Worm (Caenorhabditis elegans) whole organism, early embryonic: Measurements from ENCODE around the gene gck-4.

Experiments used
- B0310.2 ChIP-seq: sonication (generic microtip); optimal IDR thresholded peaks from 2 replicates; lab custom pipeline; 2016; ENCODE audit warnings: mild to moderate bottlenecking, missing genetic modification characterization, missing compliant biosample characterization
- F13C5.2 ChIP-seq: sonication (generic microtip); optimal IDR thresholded peaks from 2 replicates; lab custom pipeline; 2017; ENCODE audit warnings: mild to moderate bottlenecking, missing genetic modification characterization, inconsistent platforms, missing compliant biosample characterization
- aly-1 ChIP-seq: sonication (generic microtip); optimal IDR thresholded peaks from 2 replicates; lab custom pipeline; 2016; ENCODE audit warnings: missing genetic modification characterization, missing compliant biosample characterization
- ama-1 ChIP-seq: fragments of 150-350 bp; optimal IDR thresholded peaks from 2 replicates; lab custom pipeline; 2014
- ceh-13 ChIP-seq: fragments of 200-800 bp; sonication (Bioruptor generic); optimal IDR thresholded peaks from 2 replicates; lab custom pipeline; 2018; ENCODE audit warnings: mild to moderate bottlenecking, missing genetic modification characterization, missing compliant biosample characterization
- ceh-36 ChIP-seq: sonication (generic microtip); optimal IDR thresholded peaks from 2 replicates; lab custom pipeline; 2016; ENCODE audit warnings: missing genetic modification characterization, inconsistent platforms, missing compliant biosample characterization
- ets-7 ChIP-seq: sonication (generic microtip); optimal IDR thresholded peaks from 2 replicates; lab custom pipeline; 2016; ENCODE audit warnings: missing genotype, missing genetic modification characterization, missing compliant biosample characterization
- flt-1 ChIP-seq: fragments of 200-800 bp; sonication (Bioruptor generic); IDR thresholded peaks from 2 replicates; pipeline ENCODE4 v1.3.6; 2022; ENCODE audit warnings: missing genetic modification characterization, missing compliant biosample characterization
- hmbx-1 ChIP-seq: sonication (generic microtip); optimal IDR thresholded peaks from 2 replicates; lab custom pipeline; 2016; ENCODE audit warnings: mild to moderate bottlenecking, missing genetic modification characterization, missing compliant biosample characterization
- hmg-4 ChIP-seq: fragments of 200-800 bp; sonication (Bioruptor generic); optimal IDR thresholded peaks from 2 replicates; lab custom pipeline; 2018; ENCODE audit warnings: mild to moderate bottlenecking, missing genetic modification characterization, missing compliant biosample characterization
- hnd-1 ChIP-seq: sonication (generic microtip); optimal IDR thresholded peaks from 2 replicates; lab custom pipeline; 2016; ENCODE audit warnings: missing genetic modification characterization, missing compliant biosample characterization
- pes-1 ChIP-seq: fragments of 200-800 bp; sonication (Bioruptor generic); IDR thresholded peaks from 2 replicates; pipeline ENCODE4 v1.3.6; 2022; ENCODE audit warnings: missing genetic modification reagents, missing genetic modification characterization, missing compliant biosample characterization
- scrt-1 ChIP-seq: fragments of 200-800 bp; sonication (Bioruptor generic); IDR thresholded peaks from 2 replicates; pipeline ENCODE4 v1.3.6; 2022; ENCODE audit warnings: missing genetic modification characterization, missing compliant biosample characterization
- sea-1 ChIP-seq: fragments of 200-800 bp; sonication (Bioruptor generic); conservative IDR thresholded peaks from 2 replicates; pipeline ENCODE4 v1.3.6; 2022; ENCODE audit warnings: missing genetic modification characterization, missing compliant biosample characterization
- tbx-11 ChIP-seq: fragments of 200-800 bp; sonication (Bioruptor generic); IDR thresholded peaks from 2 replicates; pipeline ENCODE4 v1.3.6; 2022; ENCODE audit warnings: missing genetic modification characterization, missing compliant biosample characterization
- tbx-37 ChIP-seq: fragments of 200-800 bp; sonication (Bioruptor generic); conservative IDR thresholded peaks from 2 replicates; pipeline ENCODE4 v1.3.6; 2022; ENCODE audit warnings: missing genetic modification reagents, missing genetic modification characterization, missing compliant biosample characterization
- tra-4 ChIP-seq: sonication (generic microtip); optimal IDR thresholded peaks from 2 replicates; lab custom pipeline; 2017; ENCODE audit warnings: missing genetic modification characterization, missing compliant biosample characterization

Gene gck-4

DNA sequence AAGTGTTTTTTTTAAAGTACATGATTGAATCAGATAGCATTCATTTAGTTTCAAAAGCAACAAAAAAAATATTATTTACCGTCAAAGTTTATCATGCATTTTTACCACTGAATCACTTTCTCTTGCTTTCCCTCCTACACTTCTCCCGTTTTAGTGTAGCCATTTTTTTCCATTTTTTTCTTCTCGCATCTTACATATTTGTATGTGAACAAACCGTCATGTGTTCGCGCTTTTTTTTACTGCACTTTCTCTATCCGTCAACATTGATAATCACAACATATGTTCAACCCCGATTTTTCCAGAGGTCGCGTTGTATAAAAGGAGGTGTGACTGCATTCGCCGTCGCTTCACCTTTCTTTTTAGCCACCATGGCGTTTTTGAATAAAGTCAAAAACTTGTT lies at the start of gene gck-4:
Gene gck-4 (plus strand): TSS at position 301 of the 400 bp plus-strand sequence.
- TF ChIP-seq ceh-13 (GFP tag; lab: Kevin White, UChicago) (no peak), ets-7 (tag; lab: Kevin White, UChicago) (no peak), hmbx-1 (tag; lab: Kevin White, UChicago) (no peak), aly-1 (tag; lab: Kevin White, UChicago) (no peak), tbx-11 (GFP tag; lab: Robert Waterston, UW) (no peak), hnd-1 (tag; lab: Kevin White, UChicago) (no peak), tbx-37 (GFP tag; lab: Robert Waterston, UW) (no peak), scrt-1 (GFP tag; lab: Robert Waterston, UW) (no peak), ceh-36 (tag; lab: Kevin White, UChicago) (no peak), B0310.2 (tag; lab: Kevin White, UChicago) (no peak), ama-1 (no peak), hmg-4 (GFP tag; lab: Kevin White, UChicago) (no peak), sea-1 (GFP tag; lab: Robert Waterston, UW) (no peak), tra-4 (tag; lab: Kevin White, UChicago) (no peak), pes-1 (GFP tag; lab: Robert Waterston, UW) (no peak), F13C5.2 (tag; lab: Kevin White, UChicago) (no peak), flt-1 (GFP tag; lab: Robert Waterston, UW) (no peak)

DNA sequence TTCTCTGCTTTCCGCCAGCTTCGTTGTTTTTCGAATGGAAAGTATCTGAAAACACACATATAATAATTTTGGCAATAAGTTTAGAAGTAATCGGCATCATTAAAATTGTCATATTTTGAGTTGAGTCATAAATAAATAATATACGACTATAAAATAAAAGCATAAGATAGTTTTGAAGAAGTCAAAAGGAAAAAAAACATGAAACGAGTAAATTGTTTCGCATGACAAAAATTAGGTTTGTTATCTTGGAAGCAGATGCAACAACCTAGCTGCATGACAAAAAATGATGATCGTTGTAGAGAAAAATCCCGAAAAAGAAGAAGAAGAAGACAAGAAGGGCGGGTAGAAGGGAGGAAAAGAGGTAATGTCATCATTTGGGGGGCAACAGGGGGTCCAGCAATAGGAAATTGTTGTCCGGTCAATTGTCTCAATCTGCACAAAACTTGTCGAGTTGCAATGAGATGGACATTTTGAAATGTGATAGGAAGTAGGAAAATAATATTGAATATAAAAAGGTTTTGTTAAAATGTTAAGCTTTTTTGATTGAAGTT lies 45.8 kb upstream of the gck-4 start, which contains the start of gene nlg-1:
Gene nlg-1 (minus strand): TSS at position 51 of the 551 bp plus-strand sequence.
- no peak for TF ChIP-seq hmg-4 (GFP tag; lab: Kevin White, UChicago)
- TF ChIP-seq tbx-37 (GFP tag; lab: Robert Waterston, UW) = no peak
- no peak for TF ChIP-seq tra-4 (tag; lab: Kevin White, UChicago)
- TF ChIP-seq ama-1 = no peak

DNA sequence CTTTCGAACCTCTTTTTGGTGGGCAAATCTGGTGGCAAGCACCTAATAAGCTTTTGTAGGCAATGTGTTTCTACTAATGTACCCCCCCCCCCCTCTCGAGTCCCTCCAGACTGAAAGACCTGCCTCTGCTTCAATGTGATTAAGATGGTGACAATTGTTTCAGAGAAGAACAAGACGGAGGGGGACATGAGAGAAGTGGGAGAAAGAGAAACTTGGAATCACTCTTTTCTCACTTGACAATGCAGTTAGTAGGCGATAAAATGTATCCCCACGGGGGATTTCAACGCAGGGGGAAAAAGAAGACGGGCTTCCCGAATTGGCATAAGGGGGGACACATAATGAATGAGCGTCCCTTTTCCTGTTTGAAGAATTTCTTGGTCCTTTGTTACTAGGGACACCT lies 44.7 kb upstream of the gck-4 start:
- no peak for TF ChIP-seq flt-1 (GFP tag; lab: Robert Waterston, UW)
- no peak for TF ChIP-seq hnd-1 (tag; lab: Kevin White, UChicago)
- TF ChIP-seq hmbx-1 (tag; lab: Kevin White, UChicago) = no peak
- no peak for TF ChIP-seq aly-1 (tag; lab: Kevin White, UChicago)
- no peak for TF ChIP-seq ceh-36 (tag; lab: Kevin White, UChicago)
- TF ChIP-seq hmg-4 (GFP tag; lab: Kevin White, UChicago) = no peak
- TF ChIP-seq ama-1 = no peak
- TF ChIP-seq F13C5.2 (tag; lab: Kevin White, UChicago) = no peak
- no peak for TF ChIP-seq tra-4 (tag; lab: Kevin White, UChicago)
- no peak for TF ChIP-seq tbx-37 (GFP tag; lab: Robert Waterston, UW)
- TF ChIP-seq tbx-11 (GFP tag; lab: Robert Waterston, UW) = no peak
- TF ChIP-seq sea-1 (GFP tag; lab: Robert Waterston, UW) = no peak
- TF ChIP-seq ets-7 (tag; lab: Kevin White, UChicago) = no peak
- no peak for TF ChIP-seq ceh-13 (GFP tag; lab: Kevin White, UChicago)
- TF ChIP-seq scrt-1 (GFP tag; lab: Robert Waterston, UW) = no peak
- TF ChIP-seq pes-1 (GFP tag; lab: Robert Waterston, UW) = no peak
- TF ChIP-seq B0310.2 (tag; lab: Kevin White, UChicago) = no peak

- TF ChIP-seq hmg-4 (GFP tag; lab: Kevin White, UChicago) (no peak), tbx-11 (GFP tag; lab: Robert Waterston, UW) (no peak), B0310.2 (tag; lab: Kevin White, UChicago) (no peak), hmbx-1 (tag; lab: Kevin White, UChicago) (no peak)
Measured at ce11 chrX:13633032-13633431, 44.0 kb upstream of the gck-4 start.

- TF ChIP-seq B0310.2 (tag; lab: Kevin White, UChicago) (no peak), pes-1 (GFP tag; lab: Robert Waterston, UW) (no peak), flt-1 (GFP tag; lab: Robert Waterston, UW) (no peak), aly-1 (tag; lab: Kevin White, UChicago) (no peak), tra-4 (tag; lab: Kevin White, UChicago) (no peak), scrt-1 (GFP tag; lab: Robert Waterston, UW) (no peak), hnd-1 (tag; lab: Kevin White, UChicago) (no peak), hmg-4 (GFP tag; lab: Kevin White, UChicago) (no peak), ets-7 (tag; lab: Kevin White, UChicago) (no peak), ceh-36 (tag; lab: Kevin White, UChicago) (no peak), sea-1 (GFP tag; lab: Robert Waterston, UW) (no peak), tbx-11 (GFP tag; lab: Robert Waterston, UW) (no peak), ama-1 (no peak), tbx-37 (GFP tag; lab: Robert Waterston, UW) (no peak), hmbx-1 (tag; lab: Kevin White, UChicago) (no peak), F13C5.2 (tag; lab: Kevin White, UChicago) (no peak), ceh-13 (GFP tag; lab: Kevin White, UChicago) (no peak)
Measured at ce11 chrX:13633876-13634479, 43.0 kb upstream of the gck-4 start.

DNA sequence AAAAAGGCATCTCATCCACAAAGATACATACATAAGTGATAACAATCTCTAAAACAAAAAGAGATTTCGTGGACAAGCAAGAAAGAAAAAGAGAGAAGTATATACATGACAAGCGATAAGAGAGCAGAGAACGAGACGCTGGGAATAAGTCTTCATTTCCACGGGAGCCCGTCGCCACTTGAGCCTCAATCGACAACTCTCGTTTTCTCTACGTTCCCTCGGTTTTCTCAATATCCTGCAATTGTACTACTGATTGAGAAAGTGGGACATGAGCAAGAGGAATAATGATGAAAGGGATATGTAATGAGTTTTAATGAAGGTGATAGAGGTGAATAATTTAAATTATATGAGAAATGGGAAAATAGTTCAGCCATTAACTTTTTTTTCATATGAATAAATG lies 39.5 kb upstream of the gck-4 start:
- TF ChIP-seq flt-1 (GFP tag; lab: Robert Waterston, UW) (no peak), F13C5.2 (tag; lab: Kevin White, UChicago) (no peak), ama-1 (no peak), scrt-1 (GFP tag; lab: Robert Waterston, UW) (no peak), tbx-11 (GFP tag; lab: Robert Waterston, UW) (no peak), ets-7 (tag; lab: Kevin White, UChicago) (no peak)
